Fruit fly (Drosophila melanogaster): Measurements from ENCODE around the gene pkm.

pkm gene

dm6 chrX:11580200-11580840 lies 3.7 kb downstream of the pkm start, which contains the start of gene nod (continued):
- TF ChIP-seq eve (GFP tag; optimal IDR thresholded peaks at IDR 0.05) (no peak), CG11085 (GFP tag; IDR thresholded peaks at IDR 0.05) (no peak), CG31224 (GFP tag; IDR thresholded peaks at IDR 0.05) (no peak), Ada2b (GFP tag; IDR thresholded peaks at IDR 0.05) (0 out of 2 replicates have a peak, but pooled peaks have one; percentile 42), CG31365 (tag; optimal IDR thresholded peaks at IDR 0.05) (no peak), nerfin-2 (GFP tag; IDR thresholded peaks at IDR 0.05; ENCODE audit: partially characterized antibody) (no peak), CG15601 (tag; optimal IDR thresholded peaks at IDR 0.05) (no peak), CG10366 (GFP tag; IDR thresholded peaks at IDR 0.05) (peak; percentile 15; the same call in 1 of the 2 replicates), CG15073 (GFP tag; optimal IDR thresholded peaks at IDR 0.05) (no peak), Dref (GFP tag; IDR thresholded peaks at IDR 0.05) (peak; percentile 57), Doc3 (GFP tag; IDR thresholded peaks at IDR 0.05; ENCODE audit: partially characterized antibody) (peak; percentile 58; the same call in 2 of the 3 replicates), E2f2 (GFP tag; IDR thresholded peaks at IDR 0.05) (peak; percentile 83), stwl (tag; optimal IDR thresholded peaks at IDR 0.05) (peak; percentile 66), CG12219 (GFP tag; optimal IDR thresholded peaks at IDR 0.05) (peak; percentile 28), CG32767 (GFP tag; IDR thresholded peaks at IDR 0.05) (peak; percentile 33; the same call in 1 of the 2 replicates), vnd (GFP tag; IDR thresholded peaks at IDR 0.05; ENCODE audit: partially characterized antibody) (no peak), tna (GFP tag; IDR thresholded peaks at IDR 0.05; ENCODE audit: partially characterized antibody) (peak; percentile 38; the same call in 1 of the 2 replicates), pb (GFP tag; optimal IDR thresholded peaks at IDR 0.05) (peak; percentile 55), zen (tag; optimal IDR thresholded peaks at IDR 0.05) (peak; percentile 60), CG9876 (GFP tag; optimal IDR thresholded peaks at IDR 0.05) (peak; percentile 3), CG17829 (tag; optimal IDR thresholded peaks at IDR 0.05) (peak; percentile 55), en (GFP tag; optimal IDR thresholded peaks at IDR 0.05) (no peak), CG6813 (GFP tag; optimal IDR thresholded peaks at IDR 0.05) (no peak), onecut (GFP tag; IDR thresholded peaks at IDR 0.05) (0 out of 2 replicates have a peak, but pooled peaks have one; percentile 26), Antp (GFP tag; optimal IDR thresholded peaks at IDR 0.05) (peak; percentile 75), Elba2 (GFP tag; optimal IDR thresholded peaks at IDR 0.05) (no peak), CG13287 (GFP tag; IDR thresholded peaks at IDR 0.05; ENCODE audit: partially characterized antibody) (peak; percentile 85), CG30403 (GFP tag; optimal IDR thresholded peaks at IDR 0.05) (peak; percentile 72), CHES-1-like (GFP tag; optimal IDR thresholded peaks at IDR 0.05) (peak; percentile 51), tll (GFP tag; optimal IDR thresholded peaks at IDR 0.05) (no peak), sc (optimal IDR thresholded peaks at IDR 0.05) (no peak), sc (GFP tag; optimal IDR thresholded peaks at IDR 0.05) (no peak), luna (GFP tag; optimal IDR thresholded peaks at IDR 0.05) (peak; percentile 36), CG8944 (GFP tag; optimal IDR thresholded peaks at IDR 0.05) (peak; percentile 50), slou (GFP tag; optimal IDR thresholded peaks at IDR 0.05) (no peak), eyg (GFP tag; optimal IDR thresholded peaks at IDR 0.05) (no peak), MTF-1 (GFP tag; optimal IDR thresholded peaks at IDR 0.05; ENCODE audit: borderline replicate concordance) (no peak), ham (GFP tag; IDR thresholded peaks at IDR 0.05) (no peak), chinmo (GFP tag; IDR thresholded peaks at IDR 0.05; ENCODE audit: partially characterized antibody) (no peak), BEAF-32 (GFP tag; optimal IDR thresholded peaks at IDR 0.05) (peak; percentile 81), knrl (GFP tag; IDR thresholded peaks at IDR 0.05; ENCODE audit: partially characterized antibody) (peak; percentile 68), Atf3 (GFP tag; optimal IDR thresholded peaks at IDR 0.05) (peak; percentile 34), H15 (GFP tag; IDR thresholded peaks at IDR 0.05) (no peak), CG4730 (GFP tag; IDR thresholded peaks at IDR 0.05) (peak; percentile 44; the same call in 1 of the 2 replicates), CG3726 (GFP tag; IDR thresholded peaks at IDR 0.05) (0 out of 3 replicates have a peak, but pooled peaks have one; percentile 48), schlank (tag; optimal IDR thresholded peaks at IDR 0.05) (peak; percentile 20), Scr (GFP tag; IDR thresholded peaks at IDR 0.05; ENCODE audit: partially characterized antibody) (peak; percentile 71), zfh2 (GFP tag; optimal IDR thresholded peaks at IDR 0.05) (peak; percentile 82), HmgZ (tag; optimal IDR thresholded peaks at IDR 0.05) (peak; percentile 28)
